Fruit fly (Drosophila melanogaster) whole organism, larva: ENCODE measurements around the gene Alp11.

Source experiments
- noc ChIP-seq: fragments of 200-800 bp; sonication (Bioruptor generic); optimal IDR thresholded peaks from 3 replicates; lab custom pipeline; 2019; ENCODE audit warnings: missing biosample characterization, mild to moderate bottlenecking, missing genetic modification characterization, moderate library complexity

The Alp11 gene

dm6 chrX:15587433-15587832 lies at the start of gene Alp11:
TSS of gene Alp11 (plus strand) at chrX:15587733.
- no peak for TF ChIP-seq noc (tag; lab: Kevin White, UChicago)

dm6 chrX:15539856-15540488 lies 47.6 kb upstream of the Alp11 start:
- TF ChIP-seq noc (tag; lab: Kevin White, UChicago) = no peak

dm6 chrX:15543479-15544044 lies 44.0 kb upstream of the Alp11 start:
- no peak for TF ChIP-seq noc (tag; lab: Kevin White, UChicago)

dm6 chrX:15545467-15546197 lies 41.9 kb upstream of the Alp11 start:
- TF ChIP-seq noc (tag; lab: Kevin White, UChicago) = no peak

dm6 chrX:15549055-15549454 lies 38.5 kb upstream of the Alp11 start:
- TF ChIP-seq noc (tag; lab: Kevin White, UChicago) = peak; percentile 65

- TF ChIP-seq noc (tag; lab: Kevin White, UChicago) = no peak
Measured at dm6 chrX:15552472-15552888, 35.1 kb upstream of the Alp11 start.

dm6 chrX:15554256-15554678 lies 33.3 kb upstream of the Alp11 start, which contains the start of gene Ac13E:
TSS of gene Ac13E (minus strand) at chrX:15554278.
- TF ChIP-seq noc (tag; lab: Kevin White, UChicago) = peak; percentile 79

dm6 chrX:15555945-15556344 lies 31.6 kb upstream of the Alp11 start, which contains the start of gene CG42300:
TSS of gene CG42300 (minus strand) at chrX:15556045.
- TF ChIP-seq noc (tag; lab: Kevin White, UChicago) = no peak

dm6 chrX:15568353-15568982 lies 19.1 kb upstream of the Alp11 start:
- peak; percentile 11 for TF ChIP-seq noc (tag; lab: Kevin White, UChicago)

dm6 chrX:15568983-15569370 lies 18.6 kb upstream of the Alp11 start, which contains the start of gene CG7860:
TSS of gene CG7860 (plus strand) at chrX:15568993.
- no peak for TF ChIP-seq noc (tag; lab: Kevin White, UChicago)

dm6 chrX:15571939-15572338 lies 15.6 kb upstream of the Alp11 start, which contains the start of gene CG15643:
TSS of gene CG15643 (minus strand) at chrX:15572149.
- no peak for TF ChIP-seq noc (tag; lab: Kevin White, UChicago)

- no peak for TF ChIP-seq noc (tag; lab: Kevin White, UChicago)
Measured at dm6 chrX:15574384-15574783, 13.1 kb upstream of the Alp11 start, which contains the start of gene CG9213. TSS of gene CG9213 (minus strand) at chrX:15574535.

- TF ChIP-seq noc (tag; lab: Kevin White, UChicago) = no peak
Measured at dm6 chrX:15575557-15575956, 12.0 kb upstream of the Alp11 start, which contains the start of gene CG42299. TSS of gene CG42299 (minus strand) at chrX:15575683.

dm6 chrX:15578043-15578442 lies 9.5 kb upstream of the Alp11 start, which contains the start of the genes cerv and CG7872:
TSS of gene cerv (minus strand) at chrX:15578171.
TSS of gene CG7872 (plus strand) at chrX:15578205.
- no peak for TF ChIP-seq noc (tag; lab: Kevin White, UChicago)

dm6 chrX:15579579-15579978 lies 8.0 kb upstream of the Alp11 start:
- peak; percentile 96 for TF ChIP-seq noc (tag; lab: Kevin White, UChicago)
